Worm (Caenorhabditis elegans) whole organism, late embryonic: ENCODE data around the gene ppm-1.H.

Experiments used
- C08G9.2 ChIP-seq: sonication (generic microtip); optimal IDR thresholded peaks from 2 replicates; lab custom pipeline; 2016; ENCODE audit warnings: mild to moderate bottlenecking, missing genetic modification characterization, moderate library complexity, missing compliant biosample characterization
- K09A11.1 ChIP-seq: sonication (generic microtip); optimal IDR thresholded peaks from 2 replicates; lab custom pipeline; 2017; ENCODE audit warnings: antibody characterized with exemption, mild to moderate bottlenecking, missing genetic modification characterization, missing compliant biosample characterization; ENCODE audit not compliant: insufficient read depth
- ceh-24 ChIP-seq: sonication (generic microtip); optimal IDR thresholded peaks from 2 replicates; lab custom pipeline; 2016; ENCODE audit warnings: mild to moderate bottlenecking, missing genetic modification characterization, missing compliant biosample characterization
- ceh-30 ChIP-seq: fragments of 150-350 bp; optimal IDR thresholded peaks from 2 replicates; lab custom pipeline; 2014; ENCODE audit warnings: missing biosample characterization, missing genetic modification characterization
- dve-1 ChIP-seq: sonication (generic microtip); optimal IDR thresholded peaks from 2 replicates; lab custom pipeline; 2017; ENCODE audit warnings: antibody characterized with exemption, mild to moderate bottlenecking, missing genetic modification characterization, missing compliant biosample characterization
- fkh-10 ChIP-seq: fragments of 150-350 bp; optimal IDR thresholded peaks from 2 replicates; lab custom pipeline; 2014; ENCODE audit warnings: missing biosample characterization, missing genetic modification reagents, missing genetic modification characterization
- hlh-30 ChIP-seq: sonication (generic microtip); optimal IDR thresholded peaks from 2 replicates; lab custom pipeline; 2017; ENCODE audit warnings: antibody characterized with exemption, missing genetic modification characterization, missing compliant biosample characterization; ENCODE audit not compliant: insufficient read depth
- nhr-11 ChIP-seq: fragments of 150-350 bp; optimal IDR thresholded peaks from 2 replicates; lab custom pipeline; 2014; ENCODE audit warnings: missing biosample characterization, missing genetic modification characterization
- unc-55 ChIP-seq: sonication (generic microtip); optimal IDR thresholded peaks from 2 replicates; lab custom pipeline; 2017; ENCODE audit warnings: missing biosample characterization, missing genetic modification reagents, missing genetic modification characterization

- TF ChIP-seq ceh-30 (no peak), unc-55 (GFP tag; lab: Kevin White, UChicago) (no peak), dve-1 (no peak), K09A11.1 (tag; lab: Kevin White, UChicago) (no peak), ceh-24 (tag; lab: Kevin White, UChicago) (no peak), fkh-10 (no peak), C08G9.2 (tag; lab: Kevin White, UChicago) (no peak), hlh-30 (tag; lab: Kevin White, UChicago) (no peak), nhr-11 (no peak)
Observed at ce11 chrIV:12287628-12288027, 19.5 kb upstream of the ppm-1.H start, which contains the start of gene erl-1.
